Fruit fly (Drosophila melanogaster): ENCODE data around the gene CG13454.

Gene CG13454

DNA sequence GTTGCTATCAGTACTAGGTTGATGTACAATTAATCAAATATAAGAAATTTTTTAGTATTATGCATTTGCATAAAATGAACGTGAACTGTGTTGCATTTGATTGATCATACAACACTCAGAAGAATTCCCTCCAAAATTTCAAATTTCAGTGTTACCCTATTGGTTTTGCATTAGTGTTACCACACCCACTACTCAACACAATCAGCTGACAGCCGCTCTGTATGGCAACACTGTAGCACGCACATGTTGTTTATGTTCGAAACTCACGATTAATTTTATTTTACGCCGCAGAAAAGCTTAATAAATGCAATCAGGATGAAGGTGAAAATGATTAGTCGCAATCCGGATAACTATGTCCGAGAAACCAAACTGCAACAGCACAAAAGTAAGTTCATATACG, 18.1 kb downstream of the CG13454 start, which contains the start of gene CG7275:
CG7275 (plus strand) TSS at position 215 of the 400 bp plus-strand sequence.
- TF ChIP-seq bab1 (GFP tag; optimal IDR thresholded peaks at IDR 0.05) (peak; percentile 88), cic (GFP tag; optimal IDR thresholded peaks at IDR 0.05) (peak; percentile 50), Crg-1 (GFP tag; optimal IDR thresholded peaks at IDR 0.05) (no peak), kay (GFP tag; ENCODE audit: borderline replicate concordance) (no peak), CG5204 (GFP tag; optimal IDR thresholded peaks at IDR 0.05) (no peak), CG1620 (GFP tag; optimal IDR thresholded peaks at IDR 0.05) (no peak), Clk (GFP tag; optimal IDR thresholded peaks at IDR 0.05) (no peak), CG12768 (GFP tag; optimal IDR thresholded peaks at IDR 0.05) (no peak), CG7045 (GFP tag; optimal IDR thresholded peaks at IDR 0.05) (no peak), toe (GFP tag; optimal IDR thresholded peaks at IDR 0.05) (no peak), Mnt (GFP tag; optimal IDR thresholded peaks at IDR 0.05) (peak; percentile 97), CG33017 (tag; optimal IDR thresholded peaks at IDR 0.05) (no peak)

DNA sequence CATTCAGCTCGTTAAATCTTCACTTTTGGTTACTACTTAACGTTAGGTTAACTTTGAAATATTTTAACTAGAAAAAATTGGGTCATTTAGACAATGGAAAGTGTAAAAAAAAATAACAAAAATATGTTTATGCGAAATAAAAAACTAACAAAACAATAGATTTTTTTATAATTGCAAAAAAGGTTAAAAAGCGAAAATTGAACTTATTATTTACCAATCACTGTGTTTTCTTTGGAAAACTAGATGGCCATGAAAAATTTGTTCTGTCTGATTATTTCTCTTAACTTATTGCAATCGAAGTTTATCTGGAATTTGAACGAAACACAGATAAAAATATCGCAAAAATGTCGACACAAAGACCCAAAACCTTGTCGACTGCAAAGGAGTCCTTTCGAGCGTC, 19.0 kb downstream of the CG13454 start, which contains the start of gene CG7276:
CG7276 (plus strand) TSS at position 301 of the 400 bp plus-strand sequence.
- no peak for TF ChIP-seq tj (GFP tag; optimal IDR thresholded peaks at IDR 0.05)
- no peak for TF ChIP-seq kay (GFP tag; ENCODE audit: borderline replicate concordance)
- no peak for TF ChIP-seq CG5204 (GFP tag; optimal IDR thresholded peaks at IDR 0.05)
- no peak for TF ChIP-seq Crg-1 (GFP tag; optimal IDR thresholded peaks at IDR 0.05)

DNA sequence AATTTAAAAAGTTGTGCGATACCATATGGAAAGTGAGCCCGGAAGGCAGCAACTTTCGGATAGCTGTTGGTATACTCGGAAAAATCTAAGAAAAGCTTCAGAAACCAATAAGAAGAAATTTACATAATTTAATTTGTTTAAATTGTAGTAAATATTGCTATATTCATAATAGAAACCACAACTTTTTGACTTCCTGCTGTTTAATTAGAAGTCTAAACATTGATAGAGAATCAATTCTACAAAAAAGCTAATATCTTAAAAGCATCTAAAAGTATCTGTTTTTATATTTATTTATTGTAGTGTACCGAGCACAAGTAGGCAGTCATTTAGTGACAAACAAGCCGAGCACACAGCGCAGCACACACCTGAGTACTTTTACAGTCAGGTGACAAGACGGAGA, 20.6 kb downstream of the CG13454 start, which contains the start of gene CG13455:
CG13455 (plus strand) TSS at position 301 of the 400 bp plus-strand sequence.
- TF ChIP-seq pad (GFP tag; optimal IDR thresholded peaks at IDR 0.05) = no peak
- TF ChIP-seq CG14711 (tag; optimal IDR thresholded peaks at IDR 0.05) = no peak
- TF ChIP-seq Crg-1 (GFP tag; optimal IDR thresholded peaks at IDR 0.05) = no peak
- TF ChIP-seq toe (GFP tag; optimal IDR thresholded peaks at IDR 0.05) = no peak
- no peak for TF ChIP-seq CG7101 (tag; optimal IDR thresholded peaks at IDR 0.05)
- no peak for TF ChIP-seq Mnt (GFP tag; optimal IDR thresholded peaks at IDR 0.05)

DNA sequence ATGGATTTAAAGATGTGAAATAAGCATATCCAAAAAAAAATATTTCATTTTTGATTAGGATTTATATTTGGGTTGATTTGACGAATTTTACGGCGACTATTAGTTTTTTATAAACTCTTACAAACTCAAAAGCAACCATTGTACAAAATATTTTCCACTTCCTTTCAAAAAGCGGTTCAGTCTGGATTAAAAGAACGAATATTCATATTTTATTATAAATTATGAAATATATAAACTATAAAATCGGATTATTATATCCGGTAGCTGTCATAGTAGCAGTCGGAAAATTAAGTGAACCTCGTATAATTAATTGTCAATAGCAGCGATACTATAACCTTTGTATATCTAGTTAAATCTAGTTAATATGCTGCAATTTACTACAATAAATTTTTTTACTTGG, 21.4 kb downstream of the CG13454 start, which contains the start of gene CG12355:
CG12355 (minus strand) TSS at position 101 of the 400 bp plus-strand sequence.
- TF ChIP-seq CG12768 (GFP tag; optimal IDR thresholded peaks at IDR 0.05) = no peak
- TF ChIP-seq CG33017 (tag; optimal IDR thresholded peaks at IDR 0.05) = no peak

DNA sequence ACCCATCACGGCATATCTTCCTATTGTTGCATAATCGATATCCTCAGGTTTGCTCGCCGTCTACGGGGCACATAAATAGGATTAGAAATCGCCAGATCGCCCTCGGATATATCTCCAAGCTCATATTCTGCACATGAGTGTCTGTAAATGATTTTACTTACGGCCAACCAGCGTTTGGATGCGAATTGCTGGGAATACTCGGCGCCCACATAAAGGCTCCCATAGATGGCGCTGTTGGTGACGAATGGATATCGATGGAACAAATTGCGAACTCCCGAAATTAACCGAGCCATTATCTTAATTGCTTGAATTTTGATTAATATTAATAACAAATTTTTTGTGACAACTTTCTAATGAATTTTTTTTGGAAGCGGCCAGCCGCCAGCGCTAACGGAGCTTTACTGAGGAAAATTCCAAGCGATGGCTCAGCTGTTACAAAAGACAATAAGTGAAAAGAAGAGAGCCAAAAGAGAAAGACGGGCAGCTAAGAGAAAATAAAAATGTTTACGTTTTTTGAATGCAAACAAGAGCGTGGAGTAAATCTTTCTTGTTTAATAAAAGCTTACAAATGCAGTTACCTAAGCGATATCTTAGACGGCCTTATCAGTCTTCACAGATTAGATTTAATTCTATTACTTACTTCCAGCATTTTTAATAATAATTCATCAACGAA, 22.1 kb downstream of the CG13454 start:
- TF ChIP-seq CG33017 (tag; optimal IDR thresholded peaks at IDR 0.05) (no peak), CG11617 (GFP tag; optimal IDR thresholded peaks at IDR 0.05) (no peak), Mnt (GFP tag; optimal IDR thresholded peaks at IDR 0.05) (peak; percentile 1), CG14711 (tag; optimal IDR thresholded peaks at IDR 0.05) (no peak), Crg-1 (GFP tag; optimal IDR thresholded peaks at IDR 0.05) (no peak), ovo (GFP tag; optimal IDR thresholded peaks at IDR 0.05) (peak; percentile 21), cic (GFP tag; optimal IDR thresholded peaks at IDR 0.05) (peak; percentile 47), kay (GFP tag; ENCODE audit: borderline replicate concordance) (peak; percentile 70), CG5204 (GFP tag; optimal IDR thresholded peaks at IDR 0.05) (no peak), Hr96 (GFP tag; optimal IDR thresholded peaks at IDR 0.05) (no peak), Clk (GFP tag; optimal IDR thresholded peaks at IDR 0.05) (no peak), pad (GFP tag; optimal IDR thresholded peaks at IDR 0.05) (no peak), toe (GFP tag; optimal IDR thresholded peaks at IDR 0.05) (no peak), tj (GFP tag; optimal IDR thresholded peaks at IDR 0.05) (no peak), CG7045 (GFP tag; optimal IDR thresholded peaks at IDR 0.05) (no peak), bab1 (GFP tag; optimal IDR thresholded peaks at IDR 0.05) (no peak), cnc (optimal IDR thresholded peaks at IDR 0.05) (no peak), CG1620 (GFP tag; optimal IDR thresholded peaks at IDR 0.05) (no peak), CG7101 (tag; optimal IDR thresholded peaks at IDR 0.05) (no peak), CG12768 (GFP tag; optimal IDR thresholded peaks at IDR 0.05) (no peak)

DNA sequence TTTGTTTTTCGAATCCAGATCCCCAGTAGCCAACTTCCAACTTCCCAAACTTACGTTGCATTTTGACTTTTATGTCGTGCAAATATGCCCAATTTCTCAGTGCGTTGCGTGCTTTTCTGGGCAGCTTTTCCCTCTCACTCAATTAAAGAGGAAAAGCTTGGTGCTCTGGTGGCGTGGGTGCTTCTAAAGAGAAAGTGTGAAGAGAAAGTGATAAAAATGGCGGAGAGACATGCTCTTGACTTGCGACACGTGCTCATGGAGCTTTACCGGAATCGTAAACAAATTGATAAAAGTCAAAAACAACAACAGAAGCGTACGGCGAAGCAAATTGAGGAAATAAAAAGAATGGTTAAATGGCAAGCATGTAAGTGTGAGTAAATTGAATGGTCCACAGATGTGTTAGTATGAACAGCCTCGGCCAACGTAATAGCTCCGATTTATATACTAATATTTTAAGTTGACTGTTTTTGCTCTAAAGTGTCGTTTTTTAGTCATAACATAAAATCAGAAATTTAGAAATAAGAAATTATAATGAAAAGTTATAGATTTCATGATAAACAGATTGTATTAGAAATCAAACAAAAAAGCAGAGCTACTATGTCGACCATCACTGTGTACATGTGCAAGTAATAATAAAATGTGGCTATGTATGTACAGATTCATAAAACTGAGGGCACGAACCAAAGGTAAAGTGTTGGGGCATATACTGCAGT, 22.8 kb downstream of the CG13454 start:
- TF ChIP-seq Mnt (GFP tag; optimal IDR thresholded peaks at IDR 0.05) (peak; percentile 83), cic (GFP tag; optimal IDR thresholded peaks at IDR 0.05) (peak; percentile 77), kay (GFP tag; ENCODE audit: borderline replicate concordance) (peak; percentile 89), CG14711 (tag; optimal IDR thresholded peaks at IDR 0.05) (no peak)

DNA sequence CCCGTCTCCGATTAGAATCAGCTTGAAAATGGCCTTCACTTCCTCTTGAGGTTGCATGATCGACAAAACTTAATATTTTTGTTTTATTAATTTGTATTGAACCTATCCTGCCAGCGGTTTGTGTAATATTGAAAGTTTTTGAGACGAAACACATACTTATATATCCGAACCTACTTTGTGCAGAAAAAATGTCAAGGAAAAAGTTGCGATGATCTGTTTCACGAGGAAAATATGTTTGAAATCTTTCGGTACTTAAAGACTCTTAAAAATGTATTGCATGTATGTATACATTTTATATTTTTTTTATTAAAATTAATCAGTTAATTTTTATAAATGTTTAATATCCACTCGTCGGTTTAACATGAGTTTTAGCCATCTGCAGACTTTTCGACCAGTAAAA, 31.6 kb downstream of the CG13454 start, which contains the start of gene Ran-like:
Ran-like (minus strand) TSS at position 101 of the 400 bp plus-strand sequence.
- TF ChIP-seq pad (GFP tag; optimal IDR thresholded peaks at IDR 0.05) = no peak
- no peak for TF ChIP-seq CG7101 (tag; optimal IDR thresholded peaks at IDR 0.05)
- no peak for TF ChIP-seq tj (GFP tag; optimal IDR thresholded peaks at IDR 0.05)
- no peak for TF ChIP-seq kay (GFP tag; ENCODE audit: borderline replicate concordance)
- TF ChIP-seq CG1620 (GFP tag; optimal IDR thresholded peaks at IDR 0.05) = no peak
- TF ChIP-seq cic (GFP tag; optimal IDR thresholded peaks at IDR 0.05) = no peak
- no peak for TF ChIP-seq ovo (GFP tag; optimal IDR thresholded peaks at IDR 0.05)
- TF ChIP-seq CG14711 (tag; optimal IDR thresholded peaks at IDR 0.05) = no peak
- no peak for TF ChIP-seq toe (GFP tag; optimal IDR thresholded peaks at IDR 0.05)
- no peak for TF ChIP-seq CG5204 (GFP tag; optimal IDR thresholded peaks at IDR 0.05)

Measured in whole organism, adult.